Worm (Caenorhabditis elegans) whole organism, L2 larva: ENCODE measurements around the gene C46C2.2.

Experiments used
- C34F6.9 ChIP-seq: fragments of 150-350 bp; optimal IDR thresholded peaks from 2 replicates; lab custom pipeline; 2014; ENCODE audit warnings: missing biosample characterization, missing genetic modification characterization
- F13H6.1 ChIP-seq: sonication (generic microtip); optimal IDR thresholded peaks from 2 replicates; lab custom pipeline; 2016; ENCODE audit warnings: missing genetic modification characterization, missing compliant biosample characterization
- R02D3.7 ChIP-seq: fragments of 150-350 bp; optimal IDR thresholded peaks from 2 replicates; lab custom pipeline; 2014; ENCODE audit warnings: missing biosample characterization, missing genetic modification characterization
- Y55F3AM.14 ChIP-seq: fragments of 200-800 bp; sonication (Bioruptor generic); optimal IDR thresholded peaks from 2 replicates; lab custom pipeline; 2018; ENCODE audit warnings: mild to moderate bottlenecking, missing genetic modification characterization, missing compliant biosample characterization
- alr-1 ChIP-seq: fragments of 150-350 bp; optimal IDR thresholded peaks from 2 replicates; lab custom pipeline; 2014; ENCODE audit warnings: missing biosample characterization, missing genetic modification characterization
- aly-2 ChIP-seq: fragments of 150-350 bp; optimal IDR thresholded peaks from 2 replicates; lab custom pipeline; 2014; ENCODE audit warnings: missing biosample characterization, missing genetic modification characterization
- ama-1 ChIP-seq: fragments of 150-350 bp; optimal IDR thresholded peaks from 2 replicates; lab custom pipeline; 2018; ENCODE audit warnings: inconsistent platforms
- blmp-1 ChIP-seq: sonication (generic microtip); optimal IDR thresholded peaks from 2 replicates; lab custom pipeline; 2017; ENCODE audit warnings: missing genetic modification characterization, mild to moderate bottlenecking, missing compliant biosample characterization, antibody characterized with exemption, moderate library complexity; ENCODE audit not compliant: insufficient read depth
- ceh-16 ChIP-seq: fragments of 150-350 bp; optimal IDR thresholded peaks from 2 replicates; lab custom pipeline; 2014; ENCODE audit warnings: missing biosample characterization, missing genetic modification characterization
- ceh-82 ChIP-seq: fragments of 150-350 bp; optimal IDR thresholded peaks from 2 replicates; lab custom pipeline; 2014; ENCODE audit warnings: missing biosample characterization, missing genetic modification characterization
- dmd-4 ChIP-seq: sonication (generic microtip); optimal IDR thresholded peaks from 2 replicates; lab custom pipeline; 2017; ENCODE audit warnings: missing biosample characterization, missing genetic modification characterization
- elt-1 ChIP-seq: fragments of 150-350 bp; optimal IDR thresholded peaks from 2 replicates; lab custom pipeline; 2014; ENCODE audit warnings: missing biosample characterization, missing genetic modification characterization
- elt-3 ChIP-seq: sonication (generic microtip); optimal IDR thresholded peaks from 2 replicates; lab custom pipeline; 2017; ENCODE audit warnings: missing biosample characterization, missing genetic modification characterization
- fos-1 ChIP-seq: fragments of 150-350 bp; optimal IDR thresholded peaks from 2 replicates; lab custom pipeline; 2014; ENCODE audit warnings: missing biosample characterization, missing genetic modification characterization
- gmeb-1 ChIP-seq: fragments of 150-350 bp; optimal IDR thresholded peaks from 2 replicates; lab custom pipeline; 2014; ENCODE audit warnings: missing biosample characterization, missing genetic modification characterization
- lin-13 ChIP-seq: fragments of 150-350 bp; optimal IDR thresholded peaks from 2 replicates; lab custom pipeline; 2014; ENCODE audit warnings: missing biosample characterization, missing genetic modification reagents, missing genetic modification characterization
- mab-5 ChIP-seq: fragments of 150-350 bp; optimal IDR thresholded peaks from 2 replicates; lab custom pipeline; 2014; ENCODE audit warnings: missing biosample characterization, missing genetic modification characterization
- mbf-1 ChIP-seq: sonication (generic microtip); optimal IDR thresholded peaks from 2 replicates; lab custom pipeline; 2017; ENCODE audit warnings: missing biosample characterization, missing genetic modification characterization
- mdl-1 ChIP-seq, 2 experiments: fragments of 150-350 bp in 1 of 2; sonication (generic microtip) in 1 of 2; optimal IDR thresholded peaks; 2 replicates each; lab custom pipeline; 2017; ENCODE audit warnings: missing biosample characterization in 2 of 2, missing genetic modification characterization in 2 of 2
- nhr-12 ChIP-seq: fragments of 150-350 bp; optimal IDR thresholded peaks from 2 replicates; lab custom pipeline; 2014; ENCODE audit warnings: missing biosample characterization, missing genetic modification characterization
- nhr-129 ChIP-seq: fragments of 150-350 bp; optimal IDR thresholded peaks from 2 replicates; lab custom pipeline; 2014; ENCODE audit warnings: missing biosample characterization, missing genetic modification characterization
- nhr-21 ChIP-seq: fragments of 150-350 bp; optimal IDR thresholded peaks from 2 replicates; lab custom pipeline; 2014; ENCODE audit warnings: missing biosample characterization, missing genetic modification characterization
- nhr-237 ChIP-seq: fragments of 150-350 bp; optimal IDR thresholded peaks from 2 replicates; lab custom pipeline; 2014; ENCODE audit warnings: missing biosample characterization, missing genetic modification characterization
- nhr-6 ChIP-seq: fragments of 150-350 bp; optimal IDR thresholded peaks from 2 replicates; lab custom pipeline; 2014; ENCODE audit warnings: missing biosample characterization, missing genetic modification characterization
- nhr-77 ChIP-seq: fragments of 150-350 bp; optimal IDR thresholded peaks from 2 replicates; lab custom pipeline; 2014; ENCODE audit warnings: missing biosample characterization, missing genetic modification characterization
- skn-1 ChIP-seq: sonication (generic microtip); optimal IDR thresholded peaks from 2 replicates; lab custom pipeline; 2017; ENCODE audit warnings: missing biosample characterization, missing genetic modification characterization
- sma-9 ChIP-seq, 2 experiments: fragments of 150-350 bp in 1 of 2; sonication (generic microtip) in 1 of 2; optimal IDR thresholded peaks; 2 replicates each; lab custom pipeline; 2014 to 2016; ENCODE audit warnings: missing genetic modification characterization in 2 of 2, mild to moderate bottlenecking in 1 of 2, missing biosample characterization in 1 of 2, missing compliant biosample characterization in 1 of 2, missing genetic modification reagents in 1 of 2, moderate library complexity in 1 of 2
- unc-39 ChIP-seq: fragments of 150-350 bp; optimal IDR thresholded peaks from 2 replicates; lab custom pipeline; 2014; ENCODE audit warnings: missing biosample characterization, missing genetic modification characterization
- unc-55 ChIP-seq: fragments of 150-350 bp; sonication (generic microtip); optimal IDR thresholded peaks from 3 replicates; lab custom pipeline; 2014; ENCODE audit warnings: missing biosample characterization, missing genetic modification reagents, missing genetic modification characterization
- unc-62 ChIP-seq: fragments of 150-350 bp; optimal IDR thresholded peaks from 2 replicates; lab custom pipeline; 2014; ENCODE audit warnings: missing biosample characterization, missing genetic modification reagents, missing genetic modification characterization
- ztf-11 ChIP-seq: sonication (generic microtip); optimal IDR thresholded peaks from 2 replicates; lab custom pipeline; 2017; ENCODE audit warnings: missing biosample characterization, missing genetic modification characterization

The C46C2.2 gene

DNA sequence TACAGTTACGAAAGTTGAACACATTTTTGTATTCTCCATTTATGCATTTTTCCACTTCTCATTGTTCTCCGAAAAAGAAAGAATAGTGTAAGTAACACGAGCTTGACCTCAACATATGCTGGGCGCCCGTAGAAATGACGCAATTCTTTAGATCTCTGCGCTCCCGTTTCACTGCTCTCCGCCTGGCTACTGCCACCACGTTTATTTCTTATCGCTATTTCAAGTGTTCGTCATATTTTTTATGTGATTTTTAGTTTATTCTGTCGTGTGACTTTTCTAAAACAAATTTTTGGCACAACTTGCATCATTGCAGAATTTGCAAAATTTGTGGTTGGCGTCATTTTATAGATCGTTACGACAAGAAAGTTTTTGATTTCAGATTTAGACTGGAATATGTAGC, 570 bp upstream of the C46C2.2 start:
- TF ChIP-seq ztf-11 (tag; lab: Kevin White, UChicago) (no peak), fos-1 (tag; lab: Kevin White, UChicago) (peak; percentile 69), elt-1 (tag; lab: Kevin White, UChicago) (no peak), aly-2 (tag; lab: Kevin White, UChicago) (no peak), sma-9 (GFP tag; optimal IDR thresholded peaks at IDR 0.05; lab: Kevin White, UChicago) (peak; percentile 36), sma-9 (tag; optimal IDR thresholded peaks at IDR 0.05; lab: Kevin White, UChicago) (no peak), R02D3.7 (no peak), nhr-77 (no peak), nhr-129 (peak; percentile 74)

DNA sequence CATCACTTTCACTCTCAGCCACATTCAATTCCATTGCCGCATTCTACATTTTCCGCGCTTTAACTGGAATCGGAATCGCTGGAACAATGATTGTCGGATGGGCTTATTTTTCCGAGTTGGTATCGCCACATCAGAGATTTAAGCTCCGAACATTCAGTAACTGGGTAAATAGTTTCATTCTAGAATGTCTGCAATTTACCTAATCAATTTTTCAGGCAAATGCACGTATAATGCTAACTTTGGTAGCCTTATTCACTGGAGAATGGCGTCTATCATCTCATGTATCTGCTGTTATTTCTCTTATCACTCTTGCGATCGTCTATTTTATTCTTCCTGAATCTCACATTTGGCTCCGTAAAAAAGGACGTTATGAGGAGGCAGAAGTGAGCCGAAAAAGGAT, 889 bp downstream of the C46C2.2 start:
- no peak for TF ChIP-seq nhr-237
- no peak for TF ChIP-seq nhr-77
- no peak for TF ChIP-seq unc-39 (tag; lab: Kevin White, UChicago)
- no peak for TF ChIP-seq ama-1 (lab: Kevin White, UChicago)
- TF ChIP-seq F13H6.1 (tag; lab: Kevin White, UChicago), result no peak
- TF ChIP-seq, all 48 proteins: peak for 0

- TF ChIP-seq blmp-1 (tag; lab: Kevin White, UChicago) (no peak), ceh-82 (tag; lab: Kevin White, UChicago) (no peak), unc-55 (no peak), Y55F3AM.14 (GFP tag; lab: Kevin White, UChicago) (no peak), R02D3.7 (no peak), gmeb-1 (tag; lab: Kevin White, UChicago) (no peak), alr-1 (tag; lab: Kevin White, UChicago) (no peak), lin-13 (GFP tag; lab: Kevin White, UChicago) (no peak), nhr-21 (no peak), dmd-4 (no peak), elt-3 (tag; lab: Kevin White, UChicago) (no peak)
Measured at ce11 chrIV:9224825-9225224, 7.3 kb downstream of the C46C2.2 start, which contains the start of gene C46C2.3. Gene C46C2.3, plus strand, starts transcription at chrIV:9225125.

- no peak for TF ChIP-seq fos-1 (tag; lab: Kevin White, UChicago)
- no peak for TF ChIP-seq C34F6.9 (tag; lab: Kevin White, UChicago)
- TF ChIP-seq R02D3.7, result no peak
- no peak for TF ChIP-seq lin-13 (GFP tag; lab: Kevin White, UChicago)
- no peak for TF ChIP-seq elt-3 (tag; lab: Kevin White, UChicago)
Measured at ce11 chrIV:9227650-9228049, 10.1 kb downstream of the C46C2.2 start.

DNA sequence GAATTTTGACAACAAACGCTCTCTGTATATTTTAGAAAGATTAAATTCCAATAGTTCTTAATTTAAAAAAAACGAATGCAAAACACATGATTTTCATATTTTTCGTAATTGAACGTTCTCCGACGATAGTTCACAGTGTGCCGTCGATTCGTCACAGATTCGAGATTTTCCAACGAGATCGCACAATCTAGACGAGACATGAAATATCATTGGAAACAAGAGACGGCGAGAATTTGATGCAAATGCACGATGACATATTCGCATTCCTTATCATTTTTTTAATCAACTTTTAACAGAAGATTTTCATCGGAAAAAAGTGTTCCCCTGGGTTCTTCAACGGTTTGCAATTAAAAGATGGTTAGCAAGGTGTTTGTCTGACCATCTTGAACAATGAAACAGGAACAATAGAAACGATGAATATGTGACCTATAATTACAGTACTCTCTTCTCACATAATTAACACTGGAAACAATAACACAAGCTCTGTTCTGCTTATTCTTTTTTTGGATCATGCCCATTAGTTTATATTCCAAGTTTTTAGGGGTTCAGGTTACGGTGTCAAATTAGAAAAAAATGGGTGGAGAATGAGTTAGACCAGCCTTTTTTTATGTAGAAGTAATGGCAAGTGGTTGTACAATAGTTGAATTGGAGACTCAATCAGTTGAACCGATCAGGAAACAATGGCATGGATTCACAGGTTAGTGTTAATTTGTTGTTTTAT, 15.1 kb downstream of the C46C2.2 start, which contains the start of gene Y11D7A.3:
Gene Y11D7A.3 (plus strand): TSS at position 671 of the 721 bp plus-strand sequence.
- TF ChIP-seq skn-1 (tag; lab: Kevin White, UChicago), result no peak
- TF ChIP-seq mdl-1 (tag; optimal IDR thresholded peaks at IDR 0.05; lab: Kevin White, UChicago), result no peak
- no peak for TF ChIP-seq C34F6.9 (tag; lab: Kevin White, UChicago)
- TF ChIP-seq sma-9 (GFP tag; optimal IDR thresholded peaks at IDR 0.05; lab: Kevin White, UChicago), result peak; percentile 43
- no peak for TF ChIP-seq sma-9 (tag; optimal IDR thresholded peaks at IDR 0.05; lab: Kevin White, UChicago)

- TF ChIP-seq mbf-1 (tag; lab: Kevin White, UChicago) (no peak), elt-3 (tag; lab: Kevin White, UChicago) (no peak), unc-62 (GFP tag; lab: Kevin White, UChicago) (no peak), nhr-12 (tag; lab: Kevin White, UChicago) (no peak), ceh-16 (tag; lab: Kevin White, UChicago) (no peak), mab-5 (no peak), nhr-6 (tag; lab: Kevin White, UChicago) (no peak), mdl-1 (tag; optimal IDR thresholded peaks at IDR 0.05; lab: Kevin White, UChicago) (no peak), unc-39 (tag; lab: Kevin White, UChicago) (no peak), lin-13 (GFP tag; lab: Kevin White, UChicago) (no peak), C34F6.9 (tag; lab: Kevin White, UChicago) (no peak), ama-1 (lab: Kevin White, UChicago) (no peak), R02D3.7 (no peak)
Measured at ce11 chrIV:9239151-9239550, 21.6 kb downstream of the C46C2.2 start.
